Worm (Caenorhabditis elegans) whole organism, L4 larva: ENCODE results near the gene srw-77.

Experiments used
- F10B5.3 ChIP-seq: sonication (generic microtip); optimal IDR thresholded peaks from 2 replicates; lab custom pipeline; 2016; ENCODE audit warnings: mild to moderate bottlenecking, missing genetic modification characterization, missing compliant biosample characterization
- F49E8.2 ChIP-seq: sonication (generic microtip); optimal IDR thresholded peaks from 2 replicates; lab custom pipeline; 2016; ENCODE audit warnings: missing compliant biosample characterization, mild to moderate bottlenecking, missing genetic modification characterization, borderline replicate concordance
- Y48G9A.11 ChIP-seq: fragments of 200-800 bp; sonication (Bioruptor generic); IDR thresholded peaks from 2 replicates; pipeline ENCODE4 v1.3.6; 2022; ENCODE audit warnings: missing genetic modification reagents, missing genetic modification characterization, missing compliant biosample characterization
- Y5F2A.4 ChIP-seq: fragments of 200-800 bp; sonication (Bioruptor generic); optimal IDR thresholded peaks from 2 replicates; lab custom pipeline; 2018; ENCODE audit warnings: mild to moderate bottlenecking, missing genetic modification characterization, missing compliant biosample characterization
- Y75B8A.6 ChIP-seq: fragments of 200-800 bp; sonication (Bioruptor generic); IDR thresholded peaks from 2 replicates; pipeline ENCODE4 v1.3.6; 2022; ENCODE audit warnings: missing genetic modification reagents, missing genetic modification characterization, missing compliant biosample characterization
- ZK337.2 ChIP-seq: fragments of 200-800 bp; sonication (Bioruptor generic); IDR thresholded peaks from 2 replicates; pipeline ENCODE4 v1.3.6; 2022; ENCODE audit warnings: missing genetic modification reagents, missing genetic modification characterization, missing compliant biosample characterization
- ZK546.5 ChIP-seq, 2 experiments: sonication (generic microtip); optimal IDR thresholded peaks; 2 replicates each; lab custom pipeline; 2017; ENCODE audit warnings: missing biosample characterization in 2 of 2, missing genetic modification characterization in 2 of 2
- aha-1 ChIP-seq: fragments of 150-350 bp; peaks from one replicate; lab custom pipeline; 2014; ENCODE audit warnings: missing biosample characterization, missing genetic modification characterization
- ama-1 ChIP-seq: fragments of 150-350 bp; optimal IDR thresholded peaks from 2 replicates; lab custom pipeline; 2014; ENCODE audit warnings: inconsistent platforms, mixed read lengths
- arid-1 ChIP-seq: fragments of 200-800 bp; sonication (Bioruptor generic); conservative IDR thresholded peaks from 2 replicates; pipeline ENCODE4 v1.3.6; 2022; ENCODE audit warnings: missing genetic modification reagents, missing genetic modification characterization, missing compliant biosample characterization
- attf-4 ChIP-seq: sonication (generic microtip); optimal IDR thresholded peaks from 3 replicates; lab custom pipeline; 2017; ENCODE audit warnings: missing biosample characterization, missing genetic modification characterization
- ceh-32 ChIP-seq: sonication (generic microtip); optimal IDR thresholded peaks from 2 replicates; lab custom pipeline; 2016; ENCODE audit warnings: mild to moderate bottlenecking, missing genetic modification characterization, missing compliant biosample characterization; ENCODE audit not compliant: poor library complexity
- ces-1 ChIP-seq: fragments of 150-350 bp; sonication (generic microtip); optimal IDR thresholded peaks from 4 replicates; lab custom pipeline; 2014; ENCODE audit warnings: missing biosample characterization, missing genetic modification reagents, missing genetic modification characterization
- ctbp-1 ChIP-seq: fragments of 200-800 bp; sonication (Bioruptor generic); IDR thresholded peaks from 2 replicates; pipeline ENCODE4 v1.3.6; 2022; ENCODE audit warnings: missing genetic modification reagents, missing genetic modification characterization, missing compliant biosample characterization
- daf-19 ChIP-seq: fragments of 200-800 bp; sonication (Bioruptor generic); conservative IDR thresholded peaks from 2 replicates; pipeline ENCODE4 v1.3.6; 2022; ENCODE audit warnings: missing genetic modification characterization, missing compliant biosample characterization
- daf-8 ChIP-seq: fragments of 200-800 bp; sonication (Bioruptor generic); IDR thresholded peaks from 2 replicates; pipeline ENCODE4 v1.3.6; 2022; ENCODE audit warnings: missing genetic modification characterization, missing compliant biosample characterization
- dmd-6 ChIP-seq: fragments of 200-800 bp; sonication (Bioruptor generic); IDR thresholded peaks from 2 replicates; pipeline ENCODE4 v1.3.6; 2022; ENCODE audit warnings: missing genetic modification reagents, missing genetic modification characterization, missing compliant biosample characterization
- dmd-8 ChIP-seq: fragments of 200-800 bp; sonication (Bioruptor generic); IDR thresholded peaks from 2 replicates; pipeline ENCODE4 v1.3.6; 2022; ENCODE audit warnings: missing genetic modification characterization, missing compliant biosample characterization
- dpl-1 ChIP-seq: fragments of 150-350 bp; optimal IDR thresholded peaks from 2 replicates; lab custom pipeline; 2014; ENCODE audit warnings: missing biosample characterization, missing genetic modification reagents, missing genetic modification characterization
- fos-1 ChIP-seq: fragments of 150-350 bp; optimal IDR thresholded peaks from 2 replicates; lab custom pipeline; 2014; ENCODE audit warnings: missing biosample characterization, missing genetic modification characterization
- gei-8 ChIP-seq: fragments of 200-800 bp; sonication (Bioruptor generic); optimal IDR thresholded peaks from 2 replicates; lab custom pipeline; 2018; ENCODE audit warnings: mild to moderate bottlenecking, missing genetic modification characterization, missing compliant biosample characterization
- hlh-11 ChIP-seq: fragments of 200-800 bp; sonication (Bioruptor generic); optimal IDR thresholded peaks from 2 replicates; lab custom pipeline; 2018; ENCODE audit warnings: mild to moderate bottlenecking, missing genetic modification characterization, missing compliant biosample characterization
- jun-1 ChIP-seq: fragments of 150-350 bp; optimal IDR thresholded peaks from 2 replicates; lab custom pipeline; 2014; ENCODE audit warnings: missing biosample characterization, missing genetic modification reagents, missing genetic modification characterization
- lim-7 ChIP-seq: fragments of 200-800 bp; sonication (Bioruptor generic); IDR thresholded peaks from 2 replicates; pipeline ENCODE4 v1.3.6; 2022; ENCODE audit warnings: missing genetic modification characterization, missing compliant biosample characterization
- lin-1 ChIP-seq: fragments of 200-800 bp; sonication (Bioruptor generic); IDR thresholded peaks from 2 replicates; pipeline ENCODE4 v1.3.6; 2022; ENCODE audit warnings: missing genetic modification reagents, missing genetic modification characterization, missing compliant biosample characterization
- lin-13 ChIP-seq: fragments of 150-350 bp; optimal IDR thresholded peaks from 2 replicates; lab custom pipeline; 2014; ENCODE audit warnings: missing biosample characterization, missing genetic modification reagents, missing genetic modification characterization
- lin-38 ChIP-seq: fragments of 200-800 bp; sonication (Bioruptor generic); IDR thresholded peaks from 2 replicates; pipeline ENCODE4 v1.3.6; 2022; ENCODE audit warnings: missing genetic modification reagents, missing genetic modification characterization, missing compliant biosample characterization
- mxl-2 ChIP-seq: fragments of 200-800 bp; sonication (Bioruptor generic); conservative IDR thresholded peaks from 2 replicates; pipeline ENCODE4 v1.3.6; 2022; ENCODE audit warnings: missing genetic modification reagents, missing genetic modification characterization, missing compliant biosample characterization
- mxl-3 ChIP-seq: fragments of 200-800 bp; sonication (Bioruptor generic); optimal IDR thresholded peaks from 2 replicates; lab custom pipeline; 2018; ENCODE audit warnings: mild to moderate bottlenecking, missing genetic modification characterization, missing compliant biosample characterization
- nhr-111 ChIP-seq: fragments of 200-800 bp; sonication (Bioruptor generic); optimal IDR thresholded peaks from 2 replicates; lab custom pipeline; 2018; ENCODE audit warnings: mild to moderate bottlenecking, missing genetic modification characterization, missing compliant biosample characterization
- nhr-25 ChIP-seq: sonication (generic microtip); optimal IDR thresholded peaks from 2 replicates; lab custom pipeline; 2017; ENCODE audit warnings: missing genetic modification characterization, mild to moderate bottlenecking, missing compliant biosample characterization, antibody characterized with exemption, moderate library complexity, borderline replicate concordance; ENCODE audit not compliant: insufficient read depth
- nhr-76 ChIP-seq: fragments of 150-350 bp; optimal IDR thresholded peaks from 2 replicates; lab custom pipeline; 2014; ENCODE audit warnings: missing biosample characterization, missing genetic modification characterization
- rbr-2 ChIP-seq: sonication (generic microtip); optimal IDR thresholded peaks from 2 replicates; lab custom pipeline; 2016; ENCODE audit warnings: missing genotype, missing genetic modification characterization, missing compliant biosample characterization
- sdz-12 ChIP-seq: fragments of 200-800 bp; sonication (Bioruptor generic); optimal IDR thresholded peaks from 2 replicates; lab custom pipeline; 2018; ENCODE audit warnings: mild to moderate bottlenecking, missing genetic modification characterization, missing compliant biosample characterization
- set-16 ChIP-seq: fragments of 200-800 bp; sonication (Bioruptor generic); IDR thresholded peaks from 2 replicates; pipeline ENCODE4 v1.3.6; 2022; ENCODE audit warnings: missing genetic modification reagents, missing genetic modification characterization, missing compliant biosample characterization
- snpc-4 ChIP-seq: fragments of 150-350 bp; optimal IDR thresholded peaks from 2 replicates; lab custom pipeline; 2014; ENCODE audit warnings: missing biosample characterization, missing genetic modification characterization
- tag-97 ChIP-seq: fragments of 200-800 bp; sonication (Bioruptor generic); IDR thresholded peaks from 2 replicates; pipeline ENCODE4 v1.3.6; 2022; ENCODE audit warnings: missing genetic modification characterization, missing compliant biosample characterization
- tra-1 ChIP-seq: fragments of 200-800 bp; sonication (Bioruptor generic); IDR thresholded peaks from 2 replicates; pipeline ENCODE4 v1.3.6; 2022; ENCODE audit warnings: missing genetic modification reagents, missing genetic modification characterization, missing compliant biosample characterization
- zfp-2 ChIP-seq: sonication (generic microtip); optimal IDR thresholded peaks from 2 replicates; lab custom pipeline; 2016; ENCODE audit warnings: mild to moderate bottlenecking, missing genetic modification characterization, missing compliant biosample characterization
- ztf-11 ChIP-seq: fragments of 150-350 bp; optimal IDR thresholded peaks from 2 replicates; lab custom pipeline; 2014; ENCODE audit warnings: missing biosample characterization, missing genetic modification characterization
- ztf-7 ChIP-seq: fragments of 150-350 bp; optimal IDR thresholded peaks from 2 replicates; lab custom pipeline; 2014; ENCODE audit warnings: missing biosample characterization, missing genetic modification characterization

The srw-77 gene

DNA sequence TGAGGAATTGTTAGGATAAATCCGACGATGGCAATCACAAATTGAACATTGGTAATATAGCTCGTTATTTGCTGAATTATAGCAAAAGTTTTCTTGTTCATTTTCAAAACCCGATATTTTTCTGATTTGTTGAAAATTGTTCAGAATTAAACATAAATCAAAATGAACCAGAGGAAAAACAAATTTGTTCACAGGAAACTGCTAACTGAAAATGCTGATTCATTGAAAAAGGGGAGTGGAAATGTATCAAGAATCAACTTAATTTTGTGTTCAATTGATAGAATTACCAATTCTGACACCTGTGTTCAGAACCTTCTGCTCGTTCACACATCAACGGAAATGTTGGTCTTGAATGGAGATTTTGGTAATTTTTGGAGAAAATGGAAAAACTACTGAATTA lies at the start of gene srw-77:
Gene srw-77, minus strand, starts transcription at position 101 of the 400 bp plus-strand sequence.
- TF ChIP-seq lin-1, result no peak
- TF ChIP-seq ces-1 (GFP tag; lab: Kevin White, UChicago), result no peak
- no peak for TF ChIP-seq dpl-1 (GFP tag; lab: Kevin White, UChicago)
- no peak for TF ChIP-seq nhr-25 (tag; lab: Kevin White, UChicago)
- no peak for TF ChIP-seq jun-1 (tag; lab: Kevin White, UChicago)
- no peak for TF ChIP-seq daf-19 (GFP tag; lab: Robert Waterston, UW)
- TF ChIP-seq, all 104 proteins: peak for 0

DNA sequence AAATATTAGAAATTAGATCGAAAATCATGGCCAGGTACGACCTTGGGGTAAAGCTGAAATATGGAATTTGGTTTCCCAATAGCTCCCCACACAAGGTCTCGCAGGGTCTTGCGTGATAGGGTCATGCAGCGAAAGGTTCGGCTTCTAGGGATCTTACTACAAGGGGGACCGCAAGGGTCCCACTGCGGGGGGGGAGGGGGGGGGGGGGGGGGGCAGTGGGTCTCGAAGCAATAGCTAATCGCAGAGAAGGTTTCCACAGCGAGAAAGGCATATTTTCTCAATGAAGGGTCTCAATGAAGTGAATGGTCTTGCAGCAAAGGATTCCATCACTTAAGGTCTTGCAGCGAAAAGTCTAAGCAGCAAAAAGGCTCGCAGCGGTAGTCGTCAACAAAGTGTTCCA lies 49.5 kb upstream of the srw-77 start:
- TF ChIP-seq set-16 (GFP tag; lab: Robert Waterston, UW) (peak; percentile 92), attf-4 (tag; lab: Kevin White, UChicago) (no peak)

DNA sequence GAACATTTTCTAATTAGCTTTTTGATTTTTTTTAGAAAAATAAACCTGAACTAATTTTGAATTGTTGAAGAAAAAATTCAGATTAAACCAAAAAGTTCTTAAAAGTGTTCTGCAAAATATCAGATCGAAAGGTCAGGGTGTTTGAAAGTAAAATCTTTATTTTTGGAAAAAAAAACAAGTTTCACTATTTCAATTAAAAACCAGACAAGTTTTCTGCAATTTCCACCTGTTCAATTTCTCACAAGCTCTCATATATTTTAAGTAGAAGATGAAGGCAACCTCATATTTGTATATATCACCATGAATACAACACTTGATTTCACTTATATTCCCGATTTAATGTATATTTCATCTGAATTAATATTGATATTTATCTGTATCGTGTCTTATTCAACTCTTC lies 43.8 kb upstream of the srw-77 start, which contains the start of gene srz-102:
Gene srz-102, plus strand, starts transcription at position 301 of the 400 bp plus-strand sequence.
- TF ChIP-seq nhr-111 (no peak), ama-1 (lab: Kevin White, UChicago) (no peak), ceh-32 (tag; lab: Kevin White, UChicago) (no peak), ZK337.2 (no peak), Y75B8A.6 (GFP tag; lab: Robert Waterston, UW) (no peak), ctbp-1 (GFP tag; lab: Robert Waterston, UW) (no peak), gei-8 (GFP tag; lab: Kevin White, UChicago) (no peak), lin-38 (GFP tag; lab: Robert Waterston, UW) (no peak), rbr-2 (tag; lab: Kevin White, UChicago) (no peak)

ce11 chrV:16685725-16686124 lies 42.3 kb upstream of the srw-77 start, which contains the start of gene srw-43:
Gene srw-43, plus strand, starts transcription at chrV:16686025.
- TF ChIP-seq mxl-3 (GFP tag; lab: Kevin White, UChicago) (no peak), tra-1 (GFP tag; lab: Robert Waterston, UW) (no peak), F49E8.2 (tag; lab: Kevin White, UChicago) (no peak), zfp-2 (no peak), tag-97 (GFP tag; lab: Robert Waterston, UW) (no peak), ztf-7 (tag; lab: Kevin White, UChicago) (no peak), hlh-11 (tag; lab: Kevin White, UChicago) (no peak), F10B5.3 (tag; lab: Kevin White, UChicago) (no peak), dmd-6 (GFP tag; lab: Robert Waterston, UW) (no peak), attf-4 (tag; lab: Kevin White, UChicago) (no peak), lin-1 (no peak), fos-1 (tag; lab: Kevin White, UChicago) (no peak)

DNA sequence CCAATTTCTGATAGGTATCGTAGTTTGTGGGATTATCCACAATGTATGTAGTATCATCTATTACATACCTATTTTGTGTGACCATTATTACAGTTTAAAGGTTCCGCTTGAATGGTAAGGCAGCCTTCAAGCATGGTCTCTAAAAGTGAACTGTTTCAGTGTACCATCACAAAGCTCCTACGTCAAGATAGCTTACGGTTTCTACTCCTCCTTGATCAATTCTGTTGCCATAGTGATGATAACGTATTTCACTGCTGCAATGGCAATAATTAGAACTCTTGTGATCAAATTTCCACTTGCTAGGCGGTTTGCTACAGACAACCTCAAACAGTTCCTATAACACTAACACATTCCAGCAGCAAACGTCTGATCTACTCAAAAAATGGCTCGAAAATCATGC lies 39.9 kb upstream of the srw-77 start:
- TF ChIP-seq aha-1 (tag; lab: Kevin White, UChicago), result peak; percentile 91
- TF ChIP-seq nhr-76 (tag; lab: Kevin White, UChicago), result no peak

ce11 chrV:16682886-16683285 lies 39.4 kb upstream of the srw-77 start, which contains the start of gene srw-36:
Gene srw-36, plus strand, starts transcription at chrV:16683186.
- no peak for TF ChIP-seq lim-7 (GFP tag; lab: Robert Waterston, UW)
- no peak for TF ChIP-seq snpc-4 (tag; lab: Kevin White, UChicago)
- no peak for TF ChIP-seq attf-4 (tag; lab: Kevin White, UChicago)
- no peak for TF ChIP-seq mxl-2 (GFP tag; lab: Robert Waterston, UW)
- TF ChIP-seq daf-8 (GFP tag; lab: Robert Waterston, UW), result no peak
- no peak for TF ChIP-seq zfp-2
- TF ChIP-seq Y5F2A.4, result no peak
- no peak for TF ChIP-seq ZK546.5 (tag; optimal IDR thresholded peaks at IDR 0.05; lab: Kevin White, UChicago)
- TF ChIP-seq ztf-11 (tag; lab: Kevin White, UChicago), result no peak
- no peak for TF ChIP-seq lin-13
- TF ChIP-seq arid-1 (GFP tag; lab: Robert Waterston, UW), result no peak
- no peak for TF ChIP-seq dmd-8 (GFP tag; lab: Robert Waterston, UW)
- no peak for TF ChIP-seq Y48G9A.11 (GFP tag; lab: Robert Waterston, UW)
- no peak for TF ChIP-seq jun-1 (tag; lab: Kevin White, UChicago)
- no peak for TF ChIP-seq sdz-12 (GFP tag; lab: Kevin White, UChicago)
